Fruit fly (Drosophila melanogaster) whole organism, embryonic: ENCODE data around the gene nerfin-2.
A peak's percentile ranks its signal among the peaks of the same experiment; 100 is the strongest.

Experiments used
- Adf1 ChIP-seq: fragments of 200-800 bp; sonication (Bioruptor generic); IDR thresholded peaks from 2 replicates; pipeline ENCODE4 v1.3.6; 2022; ENCODE audit warnings: missing biosample characterization, missing genetic modification characterization
- CG10321 ChIP-seq: fragments of 200-800 bp; sonication (Bioruptor generic); IDR thresholded peaks from 2 replicates; pipeline ENCODE4 v1.3.6; 2022; ENCODE audit warnings: missing biosample characterization, missing genetic modification characterization
- CG1233 ChIP-seq: fragments of 200-800 bp; sonication (Bioruptor generic); optimal IDR thresholded peaks from 4 replicates; lab custom pipeline; 2018; ENCODE audit warnings: missing biosample characterization, mild to moderate bottlenecking, missing genetic modification characterization
- CG15479 ChIP-seq: fragments of 200-800 bp; sonication (Bioruptor generic); optimal IDR thresholded peaks from 3 replicates; lab custom pipeline; 2019; ENCODE audit warnings: missing biosample characterization, mild to moderate bottlenecking, missing genetic modification characterization, moderate library complexity
- CG1832 ChIP-seq: fragments of 200-800 bp; sonication (Bioruptor generic); optimal IDR thresholded peaks from 2 replicates; lab custom pipeline; 2017; ENCODE audit warnings: missing biosample characterization, mild to moderate bottlenecking, missing genetic modification characterization, inconsistent platforms
- CG18764 ChIP-seq: fragments of 200-800 bp; sonication (Bioruptor generic); optimal IDR thresholded peaks from 3 replicates; lab custom pipeline; 2016; ENCODE audit warnings: missing biosample characterization, missing genetic modification characterization
- CG2889 ChIP-seq: fragments of 200-800 bp; sonication (Bioruptor generic); IDR thresholded peaks from 3 replicates; pipeline ENCODE4 v1.3.6; 2022; ENCODE audit warnings: missing biosample characterization, missing genetic modification characterization
- CG32532 ChIP-seq: fragments of 200-800 bp; sonication (Bioruptor generic); IDR thresholded peaks from 2 replicates; pipeline ENCODE4 v1.3.6; 2022; ENCODE audit warnings: missing biosample characterization, missing genetic modification characterization
- CG34224 ChIP-seq: fragments of 200-800 bp; sonication (Bioruptor generic); IDR thresholded peaks from 3 replicates; pipeline ENCODE4 v1.3.6; 2022; ENCODE audit warnings: missing biosample characterization, missing genetic modification characterization; ENCODE audit not compliant: partially characterized antibody
- CG34376 ChIP-seq: fragments of 200-800 bp; sonication (Bioruptor generic); optimal IDR thresholded peaks from 2 replicates; lab custom pipeline; 2018; ENCODE audit warnings: missing biosample characterization, mild to moderate bottlenecking, missing genetic modification characterization
- CG4360 ChIP-seq: fragments of 200-800 bp; sonication (Bioruptor generic); IDR thresholded peaks from 2 replicates; pipeline ENCODE4 v1.3.6; 2022; ENCODE audit warnings: missing biosample characterization, missing genetic modification characterization
- CG8478 ChIP-seq: fragments of >200 bp; optimal IDR thresholded peaks from 2 replicates; lab custom pipeline; 2018
- D19A ChIP-seq: fragments of 200-800 bp; optimal IDR thresholded peaks from 3 replicates; lab custom pipeline; 2019; ENCODE audit warnings: missing biosample characterization, mild to moderate bottlenecking, missing genetic modification characterization, moderate library complexity
- Deaf1 ChIP-seq: fragments of 200-800 bp; optimal IDR thresholded peaks from 3 replicates; lab custom pipeline; 2019; ENCODE audit warnings: missing biosample characterization, mild to moderate bottlenecking, missing genetic modification characterization, moderate library complexity
- Dll ChIP-seq: fragments of 200-800 bp; sonication (Bioruptor generic); IDR thresholded peaks from 4 replicates; pipeline ENCODE4 v1.3.6; 2022; ENCODE audit warnings: missing biosample characterization, missing genetic modification characterization; ENCODE audit not compliant: partially characterized antibody
- Eip74EF ChIP-seq, 2 experiments: fragments of 200-800 bp in 1 of 2; fragments of >200 bp in 1 of 2; sonication (Bioruptor generic) in 1 of 2; optimal IDR thresholded peaks; 2 replicates each; lab custom pipeline; 2017 to 2019; ENCODE audit warnings: missing biosample characterization in 2 of 2, missing genetic modification characterization in 2 of 2, mild to moderate bottlenecking in 1 of 2, moderate library complexity in 1 of 2
- Elba2 ChIP-seq: fragments of 200-800 bp; sonication (Bioruptor generic); optimal IDR thresholded peaks from 3 replicates; lab custom pipeline; 2016; ENCODE audit warnings: missing biosample characterization, missing genetic modification characterization
- HLH4C ChIP-seq: fragments of 200-800 bp; sonication (Bioruptor generic); IDR thresholded peaks from 3 replicates; pipeline ENCODE4 v1.3.6; 2022; ENCODE audit warnings: missing biosample characterization, missing genetic modification characterization; ENCODE audit not compliant: partially characterized antibody
- Mad ChIP-seq: fragments of 200-800 bp; sonication (Bioruptor generic); optimal IDR thresholded peaks from 2 replicates; lab custom pipeline; 2016; ENCODE audit warnings: missing biosample characterization, missing genetic modification characterization
- Med ChIP-seq: fragments of 200-800 bp; sonication (Bioruptor generic); peaks from one replicate; lab custom pipeline; 2016; ENCODE audit warnings: missing biosample characterization, missing genetic modification characterization, mild to moderate bottlenecking, inconsistent platforms, moderate library complexity
- NK7.1 ChIP-seq: fragments of 200-800 bp; sonication (Bioruptor generic); optimal IDR thresholded peaks from 3 replicates; lab custom pipeline; 2016; ENCODE audit warnings: missing biosample characterization, missing genetic modification characterization
- NfI ChIP-seq: fragments of 200-800 bp; sonication (Bioruptor generic); optimal IDR thresholded peaks from 3 replicates; lab custom pipeline; 2018; ENCODE audit warnings: missing biosample characterization, mild to moderate bottlenecking, missing genetic modification characterization, moderate library complexity
- Rfx ChIP-seq: fragments of 200-800 bp; sonication (Bioruptor generic); IDR thresholded peaks from 2 replicates; pipeline ENCODE4 v1.3.6; 2022; ENCODE audit warnings: missing biosample characterization, missing genetic modification characterization
- Stat92E ChIP-seq, 3 experiments: fragments of >200 bp in 2 of 3; fragments of 200-800 bp in 1 of 3; sonication (Bioruptor generic) in 1 of 3; optimal IDR thresholded peaks; 2 replicates each; lab custom pipeline; 2017 to 2019; ENCODE audit warnings: missing biosample characterization in 3 of 3, missing genetic modification characterization in 3 of 3, mild to moderate bottlenecking in 1 of 3, moderate library complexity in 1 of 3
- Trl ChIP-seq, 3 experiments: fragments of >200 bp in 2 of 3; fragments of 200-800 bp in 1 of 3; sonication (Bioruptor generic) in 1 of 3; optimal IDR thresholded peaks; 2 replicates in 1 of 3; 3 replicates in 2 of 3; lab custom pipeline; 2016 to 2017; ENCODE audit warnings: missing biosample characterization in 1 of 3, missing genetic modification characterization in 1 of 3
- Xbp1 ChIP-seq: fragments of 200-800 bp; sonication (Bioruptor generic); optimal IDR thresholded peaks from 3 replicates; lab custom pipeline; 2016; ENCODE audit warnings: missing biosample characterization, mild to moderate bottlenecking, missing genetic modification characterization
- Xrp1 ChIP-seq: fragments of 200-800 bp; sonication (Bioruptor generic); IDR thresholded peaks from 2 replicates; pipeline ENCODE4 v1.3.6; 2022; ENCODE audit warnings: missing biosample characterization, missing genetic modification characterization
- YL-1 ChIP-seq: fragments of 200-800 bp; sonication (Bioruptor generic); optimal IDR thresholded peaks from 3 replicates; lab custom pipeline; 2017; ENCODE audit warnings: missing biosample characterization, mild to moderate bottlenecking, missing genetic modification characterization
- cg ChIP-seq: fragments of 200-800 bp; sonication (Bioruptor generic); optimal IDR thresholded peaks from 3 replicates; lab custom pipeline; 2019; ENCODE audit warnings: missing biosample characterization, mild to moderate bottlenecking, missing genetic modification characterization, moderate library complexity
- corto ChIP-seq: fragments of 200-800 bp; sonication (Bioruptor generic); optimal IDR thresholded peaks from 2 replicates; lab custom pipeline; 2016; ENCODE audit warnings: missing biosample characterization, mild to moderate bottlenecking, missing genetic modification characterization, moderate library complexity
- cwo ChIP-seq: fragments of 200-800 bp; sonication (Bioruptor generic); optimal IDR thresholded peaks from 3 replicates; lab custom pipeline; 2017; ENCODE audit warnings: missing biosample characterization, missing genetic modification characterization, mild to moderate bottlenecking, moderate library complexity, missing genetic modification reagents
- dm ChIP-seq: fragments of 200-800 bp; sonication (Bioruptor generic); optimal IDR thresholded peaks from 3 replicates; lab custom pipeline; 2016; ENCODE audit warnings: missing biosample characterization, missing genetic modification characterization
- gem ChIP-seq: fragments of 200-800 bp; sonication (Bioruptor generic); optimal IDR thresholded peaks from 2 replicates; lab custom pipeline; 2019; ENCODE audit warnings: missing biosample characterization, mild to moderate bottlenecking, missing genetic modification characterization, moderate library complexity
- insv ChIP-seq, 2 experiments: fragments of 200-800 bp; sonication (Bioruptor generic); optimal IDR thresholded peaks; 3 replicates each; lab custom pipeline; 2016 to 2018; ENCODE audit warnings: missing biosample characterization in 2 of 2, missing genetic modification characterization in 2 of 2
- kah ChIP-seq: fragments of 200-800 bp; sonication (Bioruptor generic); optimal IDR thresholded peaks from 2 replicates; lab custom pipeline; 2018; ENCODE audit warnings: missing biosample characterization, mild to moderate bottlenecking, missing genetic modification characterization
- luna ChIP-seq: fragments of 200-800 bp; sonication (Bioruptor generic); optimal IDR thresholded peaks from 2 replicates; lab custom pipeline; 2016; ENCODE audit warnings: missing biosample characterization, missing genetic modification characterization
- nom ChIP-seq: fragments of 200-800 bp; sonication (Bioruptor generic); optimal IDR thresholded peaks from 2 replicates; lab custom pipeline; 2017; ENCODE audit warnings: missing biosample characterization, missing genetic modification characterization, mild to moderate bottlenecking, moderate library complexity, missing genetic modification reagents
- onecut ChIP-seq: fragments of 200-800 bp; sonication (Bioruptor generic); IDR thresholded peaks from 2 replicates; pipeline ENCODE4 v1.3.6; 2022; ENCODE audit warnings: missing biosample characterization, missing genetic modification characterization
- pan ChIP-seq, 4 experiments: fragments of >200 bp in 3 of 4; fragments of 200-800 bp in 1 of 4; sonication (Bioruptor generic) in 1 of 4; optimal IDR thresholded peaks in 3 of 4; IDR thresholded peaks in 1 of 4; 2 replicates each; pipeline versions ENCODE4 v1.3.6 to Lab custom; 2017 to 2022; ENCODE audit warnings: missing biosample characterization in 2 of 4, missing genetic modification characterization in 2 of 4, mixed read lengths in 1 of 4
- prd ChIP-seq, 3 experiments: fragments of >200 bp in 2 of 3; fragments of 200-800 bp in 1 of 3; sonication (Bioruptor generic) in 1 of 3; optimal IDR thresholded peaks in 2 of 3; IDR thresholded peaks in 1 of 3; 2 replicates in 2 of 3; 3 replicates in 1 of 3; pipeline versions ENCODE4 v1.3.6 to Lab custom; 2017 to 2022; ENCODE audit warnings: missing biosample characterization in 1 of 3, missing genetic modification characterization in 1 of 3
- pros ChIP-seq: fragments of 200-800 bp; sonication (Bioruptor generic); optimal IDR thresholded peaks from 3 replicates; lab custom pipeline; 2019; ENCODE audit warnings: missing biosample characterization, mild to moderate bottlenecking, missing genetic modification characterization, moderate library complexity
- pzg ChIP-seq: fragments of 200-800 bp; sonication (Bioruptor generic); optimal IDR thresholded peaks from 3 replicates; lab custom pipeline; 2018; ENCODE audit warnings: missing biosample characterization, mild to moderate bottlenecking, missing genetic modification characterization, moderate library complexity
- row ChIP-seq: fragments of 200-800 bp; sonication (Bioruptor generic); IDR thresholded peaks from 3 replicates; pipeline ENCODE4 v1.3.6; 2022; ENCODE audit warnings: missing biosample characterization, missing genetic modification characterization
- schlank ChIP-seq: fragments of 200-800 bp; sonication (Bioruptor generic); optimal IDR thresholded peaks from 2 replicates; lab custom pipeline; 2018; ENCODE audit warnings: missing biosample characterization, mild to moderate bottlenecking, missing genetic modification characterization
- sna ChIP-seq: fragments of 200-800 bp; sonication (Bioruptor generic); IDR thresholded peaks from 2 replicates; pipeline ENCODE4 v1.3.6; 2022; ENCODE audit warnings: missing biosample characterization, missing genetic modification characterization; ENCODE audit not compliant: partially characterized antibody
- yki ChIP-seq: fragments of >200 bp; optimal IDR thresholded peaks from 3 replicates; lab custom pipeline; 2018

Gene nerfin-2

dm6 chr3R:10109212-10109880, 38.4 kb downstream of the nerfin-2 start (continued):
- TF ChIP-seq Xbp1 (GFP tag; lab: Kevin White, UChicago) (no peak), corto (GFP tag; lab: Kevin White, UChicago) (no peak), CG18764 (GFP tag; lab: Kevin White, UChicago) (no peak), CG1832 (GFP tag; lab: Kevin White, UChicago) (peak; percentile 39), insv (GFP tag; optimal IDR thresholded peaks at IDR 0.05; lab: Kevin White, UChicago) (peak; percentile 94 to 95), CG34224 (GFP tag; lab: Robert Waterston, UW) (peak; percentile 54; the same call in 1 of the 3 replicates), YL-1 (peak; percentile 1), CG15479 (GFP tag; lab: Kevin White, UChicago) (peak; percentile 26), cwo (GFP tag; lab: Kevin White, UChicago) (peak; percentile 11), pros (peak; percentile 46), D19A (peak; percentile 94), CG32532 (peak; percentile 60; the same call in 1 of the 2 replicates), Trl (optimal IDR thresholded peaks at IDR 0.05; lab: Kevin White, UChicago) (peak; percentile 97 to 98), Trl (GFP tag; optimal IDR thresholded peaks at IDR 0.05; lab: Kevin White, UChicago) (peak; percentile 2), schlank (tag; lab: Kevin White, UChicago) (no peak), kah (peak; percentile 45), nom (GFP tag; lab: Kevin White, UChicago) (peak; percentile 57), CG8478 (lab: Kevin White, UChicago) (peak; percentile 53), CG2889 (GFP tag; lab: Robert Waterston, UW) (no peak), Dll (peak; percentile 53; the same call in 2 of the 4 replicates), CG34376 (GFP tag; lab: Kevin White, UChicago) (peak; percentile 22), NfI (peak; percentile 19), sna (peak; percentile 33; the same call in 1 of the 2 replicates), CG4360 (GFP tag; lab: Robert Waterston, UW) (no peak; the same call in 1 of the 2 replicates), Elba2 (peak; percentile 73), gem (tag; lab: Kevin White, UChicago) (peak; percentile 6), prd (optimal IDR thresholded peaks at IDR 0.05; lab: Kevin White, UChicago) (no peak), prd (GFP tag; IDR thresholded peaks at IDR 0.05; lab: Robert Waterston, UW) (0 out of 3 replicates have a peak, but pooled peaks have one; percentile 16), dm (peak; percentile 10), Eip74EF (GFP tag; optimal IDR thresholded peaks at IDR 0.05; lab: Kevin White, UChicago) (no peak), Rfx (peak; percentile 52; the same call in 1 of the 2 replicates), Stat92E (GFP tag; optimal IDR thresholded peaks at IDR 0.05; lab: Kevin White, UChicago) (no peak), yki (lab: Kevin White, UChicago) (peak; percentile 92), Adf1 (peak; percentile 100), row (GFP tag; lab: Robert Waterston, UW) (peak; percentile 54; the same call in 2 of the 3 replicates), onecut (GFP tag; lab: Robert Waterston, UW) (peak; percentile 56; the same call in 1 of the 2 replicates), Deaf1 (tag; lab: Kevin White, UChicago) (peak; percentile 89), Med (peak; percentile 82), pan (optimal IDR thresholded peaks at IDR 0.05; lab: Kevin White, UChicago) (no peak), pan (GFP tag; optimal IDR thresholded peaks at IDR 0.05 in 1 of 2, IDR thresholded peaks at IDR 0.05 in 1 of 2) (peak in 1 of 2 experiments; percentile 34), CG1233 (no peak), NK7.1 (no peak), Mad (GFP tag; lab: Kevin White, UChicago) (no peak), pzg (GFP tag; lab: Kevin White, UChicago) (no peak), CG10321 (GFP tag; lab: Robert Waterston, UW) (no peak), Xrp1 (GFP tag; lab: Robert Waterston, UW) (0 out of 2 replicates have a peak, but pooled peaks have one; percentile 30), HLH4C (GFP tag; lab: Robert Waterston, UW) (no peak), luna (no peak), cg (GFP tag; lab: Kevin White, UChicago) (peak; percentile 97)
